Worm (Caenorhabditis elegans) whole organism, late embryonic: ENCODE results near the gene Y51A2D.8.

Experiments
- F13H6.1 ChIP-seq: sonication (generic microtip); optimal IDR thresholded peaks from 2 replicates; lab custom pipeline; 2016; ENCODE audit warnings: missing genetic modification characterization, missing compliant biosample characterization
- ama-1 ChIP-seq: fragments of 150-350 bp; optimal IDR thresholded peaks from 2 replicates; lab custom pipeline; 2014
- ceh-30 ChIP-seq: fragments of 150-350 bp; optimal IDR thresholded peaks from 2 replicates; lab custom pipeline; 2014; ENCODE audit warnings: missing biosample characterization, missing genetic modification characterization
- ceh-45 ChIP-seq: fragments of 200-800 bp; sonication (Bioruptor generic); IDR thresholded peaks from 2 replicates; pipeline ENCODE4 v1.3.6; 2022; ENCODE audit warnings: missing genetic modification reagents, missing genetic modification characterization, missing compliant biosample characterization
- eyg-1 ChIP-seq: sonication (generic microtip); optimal IDR thresholded peaks from 2 replicates; lab custom pipeline; 2016; ENCODE audit warnings: missing genotype, missing genetic modification characterization, missing compliant biosample characterization
- pha-2 ChIP-seq: sonication (generic microtip); optimal IDR thresholded peaks from 2 replicates; lab custom pipeline; 2017; ENCODE audit warnings: mild to moderate bottlenecking, missing genetic modification characterization, missing compliant biosample characterization
- unc-42 ChIP-seq: sonication (generic microtip); optimal IDR thresholded peaks from 2 replicates; lab custom pipeline; 2016; ENCODE audit warnings: missing genotype, missing genetic modification characterization, missing compliant biosample characterization

- TF ChIP-seq ceh-30 (tag; lab: Kevin White, UChicago) (no peak), eyg-1 (no peak), pha-2 (tag; lab: Kevin White, UChicago) (no peak), F13H6.1 (tag; lab: Kevin White, UChicago) (no peak), ceh-45 (GFP tag; lab: Robert Waterston, UW) (no peak), unc-42 (tag; lab: Kevin White, UChicago) (no peak), ama-1 (lab: Kevin White, UChicago) (no peak)
These were observed 28.7 kb upstream of the Y51A2D.8 start, which contains the start of gene txt-14 for ce11 chrV:18582358-18582757.
